Fruit fly (Drosophila melanogaster): ENCODE data around the gene CG31769.

CG31769 gene

dm6 chr2L:14094606-14095005, 15.9 kb downstream of the CG31769 start (continued):
- TF ChIP-seq hb (GFP tag; IDR thresholded peaks at IDR 0.05; ENCODE audit: partially characterized antibody) (no peak), odd (GFP tag; optimal IDR thresholded peaks at IDR 0.05) (no peak), cas (GFP tag; IDR thresholded peaks at IDR 0.05) (no peak; the same call in 1 of the 2 replicates), CG12071 (GFP tag; optimal IDR thresholded peaks at IDR 0.05) (no peak), caup (GFP tag; optimal IDR thresholded peaks at IDR 0.05; ENCODE audit: severe bottlenecking) (peak; percentile 40), CG4820 (GFP tag; optimal IDR thresholded peaks at IDR 0.05) (peak; percentile 28), onecut (GFP tag; IDR thresholded peaks at IDR 0.05) (peak; percentile 38; the same call in 1 of the 2 replicates), trem (tag; optimal IDR thresholded peaks at IDR 0.05) (no peak), Atf3 (GFP tag; optimal IDR thresholded peaks at IDR 0.05) (no peak), CG9609 (GFP tag; optimal IDR thresholded peaks at IDR 0.05) (peak; percentile 25), sima (GFP tag; optimal IDR thresholded peaks at IDR 0.05) (no peak), CG4360 (GFP tag; IDR thresholded peaks at IDR 0.05) (no peak), pzg (GFP tag; optimal IDR thresholded peaks at IDR 0.05) (peak; percentile 55), TFAM (GFP tag; optimal IDR thresholded peaks at IDR 0.05) (no peak), sisA (GFP tag; IDR thresholded peaks at IDR 0.05) (no peak), esg (GFP tag; conservative IDR thresholded peaks at IDR 0.05) (no peak), vfl (GFP tag; optimal IDR thresholded peaks at IDR 0.05) (no peak), hkb (optimal IDR thresholded peaks at IDR 0.05) (peak; percentile 65), hkb (GFP tag; IDR thresholded peaks at IDR 0.05) (no peak), cad (GFP tag; optimal IDR thresholded peaks at IDR 0.05) (no peak), CG11723 (GFP tag; optimal IDR thresholded peaks at IDR 0.05) (no peak), CG8924 (tag; optimal IDR thresholded peaks at IDR 0.05) (no peak), cato (GFP tag; optimal IDR thresholded peaks at IDR 0.05; ENCODE audit: borderline replicate concordance) (peak; percentile 6), CG3995 (GFP tag; optimal IDR thresholded peaks at IDR 0.05) (no peak), ken (GFP tag; IDR thresholded peaks at IDR 0.05) (no peak; the same call in 2 of the 3 replicates), NC2β (GFP tag; optimal IDR thresholded peaks at IDR 0.05) (no peak), CG18599 (GFP tag; optimal IDR thresholded peaks at IDR 0.05) (no peak), CG2199 (GFP tag; IDR thresholded peaks at IDR 0.05) (no peak), Chrac-16 (GFP tag; optimal IDR thresholded peaks at IDR 0.05) (peak; percentile 31), Eip74EF (GFP tag; optimal IDR thresholded peaks at IDR 0.05) (no peak), Neu2 (GFP tag; optimal IDR thresholded peaks at IDR 0.05; ENCODE audit: borderline replicate concordance) (no peak), Nf-YC (tag; optimal IDR thresholded peaks at IDR 0.05) (no peak), CG8944 (GFP tag; optimal IDR thresholded peaks at IDR 0.05) (peak; percentile 53), yki (optimal IDR thresholded peaks at IDR 0.05) (peak; percentile 77), repo (GFP tag; optimal IDR thresholded peaks at IDR 0.05) (peak; percentile 55), oc (tag; optimal IDR thresholded peaks at IDR 0.05) (no peak), zen (tag; optimal IDR thresholded peaks at IDR 0.05) (no peak), exex (tag; optimal IDR thresholded peaks at IDR 0.05) (no peak), Oaz (GFP tag; IDR thresholded peaks at IDR 0.05) (no peak), CG9727 (GFP tag; optimal IDR thresholded peaks at IDR 0.05) (no peak), CG9215 (GFP tag; IDR thresholded peaks at IDR 0.05) (no peak), chinmo (GFP tag; IDR thresholded peaks at IDR 0.05; ENCODE audit: partially characterized antibody) (no peak), CG14710 (tag; optimal IDR thresholded peaks at IDR 0.05) (no peak), CG1603 (tag; optimal IDR thresholded peaks at IDR 0.05) (peak; percentile 58), trh (GFP tag; optimal IDR thresholded peaks at IDR 0.05) (no peak), sug (tag; optimal IDR thresholded peaks at IDR 0.05) (no peak), CG4282 (GFP tag; optimal IDR thresholded peaks at IDR 0.05) (peak; percentile 33), CG18764 (GFP tag; optimal IDR thresholded peaks at IDR 0.05) (peak; percentile 15), bcd (GFP tag; optimal IDR thresholded peaks at IDR 0.05) (no peak), MBD-R2 (GFP tag; IDR thresholded peaks at IDR 0.05) (no peak), fru (optimal IDR thresholded peaks at IDR 0.05) (no peak), CG32772 (GFP tag; IDR thresholded peaks at IDR 0.05) (no peak), run (tag; optimal IDR thresholded peaks at IDR 0.05) (no peak)

Data from whole organism, embryonic.